Worm (Caenorhabditis elegans) whole organism, L4/young adult: Measurements from ENCODE around the gene srw-14.

ENCODE experiments used
- W03F9.2 ChIP-seq: fragments of 150-350 bp; optimal IDR thresholded peaks from 2 replicates; lab custom pipeline; 2014; ENCODE audit warnings: missing biosample characterization, missing genetic modification characterization
- dao-5 ChIP-seq: sonication (generic microtip); optimal IDR thresholded peaks from 2 replicates; lab custom pipeline; 2016; ENCODE audit warnings: missing genotype, missing genetic modification characterization, moderate library complexity, missing compliant biosample characterization
- him-1 ChIP-seq: sonication (generic microtip); optimal IDR thresholded peaks from 2 replicates; lab custom pipeline; 2016; ENCODE audit warnings: missing genotype, missing genetic modification reagents, missing genetic modification characterization, missing compliant biosample characterization

srw-14 gene

DNA sequence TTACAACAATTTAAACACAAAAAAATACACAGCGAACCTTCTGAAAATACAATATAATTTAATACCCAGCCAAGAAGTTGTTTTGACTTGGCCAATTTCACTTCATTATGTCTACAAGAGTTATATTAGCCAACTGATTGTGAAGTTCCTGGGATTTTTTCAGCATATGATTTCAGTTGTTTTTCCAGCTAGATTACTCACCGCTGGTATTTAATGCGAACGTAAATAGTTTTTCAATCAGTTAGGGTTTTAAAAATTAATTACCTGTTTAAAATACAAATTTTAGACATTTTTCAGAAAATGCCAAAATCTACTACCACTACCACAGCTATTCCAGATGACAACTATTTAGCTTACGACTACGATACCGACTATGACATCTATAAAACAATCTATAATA, at the start of gene srw-14:
Gene srw-14 (plus strand): TSS at position 301 of the 400 bp plus-strand sequence.
- TF ChIP-seq dao-5 (no peak), him-1 (no peak), W03F9.2 (tag; lab: Kevin White, UChicago) (no peak)

DNA sequence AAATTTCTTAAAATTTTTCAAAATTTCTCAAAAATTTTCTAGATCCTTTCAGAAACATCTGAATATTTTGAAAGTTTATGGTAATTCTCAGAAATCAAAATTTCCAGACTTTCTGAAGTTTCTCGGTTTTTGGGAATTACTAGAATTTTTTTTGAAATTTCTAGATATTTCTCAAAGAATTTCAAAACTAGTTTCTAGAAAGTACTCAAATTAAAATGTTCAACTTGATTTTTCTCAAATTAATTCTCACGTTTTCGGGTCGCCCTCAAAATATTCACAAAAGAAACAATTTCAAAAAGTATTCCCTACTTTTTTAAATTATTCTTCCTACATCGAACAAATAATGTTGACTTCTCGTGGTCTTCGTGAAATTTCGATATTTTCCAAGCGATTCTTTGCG, 46.0 kb upstream of the srw-14 start, which contains the start of gene T09F5.10:
Gene T09F5.10 (plus strand): TSS at position 301 of the 400 bp plus-strand sequence.
- TF ChIP-seq dao-5 (no peak), him-1 (no peak), W03F9.2 (tag; lab: Kevin White, UChicago) (no peak)

- TF ChIP-seq him-1 (no peak), W03F9.2 (tag; lab: Kevin White, UChicago) (no peak), dao-5 (no peak)
Measured at ce11 chrV:15181899-15182298, 43.9 kb upstream of the srw-14 start.

ce11 chrV:15182407-15182806, 43.3 kb upstream of the srw-14 start, which contains the start of gene fbxa-84:
Gene fbxa-84 (plus strand): TSS chrV:15182440.
- TF ChIP-seq dao-5 (no peak), him-1 (no peak), W03F9.2 (tag; lab: Kevin White, UChicago) (no peak)

ce11 chrV:15184097-15185040, 41.4 kb upstream of the srw-14 start, which contains the start of gene Y75B12B.1:
Gene Y75B12B.1 (plus strand): TSS chrV:15184699.
- TF ChIP-seq him-1 (no peak), W03F9.2 (tag; lab: Kevin White, UChicago) (peak; percentile 52), dao-5 (no peak)

- TF ChIP-seq him-1, result no peak
- TF ChIP-seq dao-5, result no peak
- no peak for TF ChIP-seq W03F9.2 (tag; lab: Kevin White, UChicago)
Measured at ce11 chrV:15186259-15186927, 39.4 kb upstream of the srw-14 start, which contains the start of gene Y75B12B.3. Gene Y75B12B.3 (minus strand): TSS chrV:15186279.

- no peak for TF ChIP-seq him-1
- peak; percentile 51 for TF ChIP-seq W03F9.2 (tag; lab: Kevin White, UChicago)
Measured at ce11 chrV:15187083-15188057, 38.4 kb upstream of the srw-14 start, which contains the start of the genes cyn-7 and bath-36. Gene cyn-7 (minus strand): TSS chrV:15187378. Gene bath-36 (plus strand): TSS chrV:15187888.

DNA sequence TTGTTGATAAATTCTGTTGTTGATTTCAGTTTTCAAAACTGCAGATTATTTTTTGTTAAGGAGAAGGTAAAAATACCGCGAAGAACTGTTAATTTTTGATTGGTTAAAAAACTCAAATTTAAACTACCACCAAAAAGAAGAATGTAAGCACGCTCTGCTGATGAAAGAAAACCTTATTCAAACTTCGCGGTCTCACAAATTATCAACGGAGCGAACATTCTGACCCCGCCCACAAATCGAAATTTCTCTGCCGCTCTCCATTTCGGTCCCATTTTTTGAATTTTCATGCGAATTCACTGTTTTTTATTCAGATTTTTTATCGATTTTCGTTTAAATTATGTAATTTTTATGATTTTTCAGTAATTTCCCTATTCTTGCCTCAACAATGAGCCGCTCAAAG, 36.2 kb upstream of the srw-14 start, which contains the start of gene cyn-3:
Gene cyn-3 (plus strand): TSS at position 361 of the 400 bp plus-strand sequence.
- TF ChIP-seq dao-5 (no peak), W03F9.2 (tag; lab: Kevin White, UChicago) (peak; percentile 92)

ce11 chrV:15190903-15191302, 34.8 kb upstream of the srw-14 start, which contains the start of gene Y75B12B.11:
Gene Y75B12B.11 (plus strand): TSS chrV:15191296.
- TF ChIP-seq W03F9.2 (tag; lab: Kevin White, UChicago), result peak; percentile 43
- peak; percentile 95 for TF ChIP-seq dao-5
- TF ChIP-seq him-1, result no peak

ce11 chrV:15191971-15192370, 33.8 kb upstream of the srw-14 start:
- TF ChIP-seq dao-5, result no peak
- TF ChIP-seq him-1, result no peak
- no peak for TF ChIP-seq W03F9.2 (tag; lab: Kevin White, UChicago)

ce11 chrV:15192377-15192776, 33.4 kb upstream of the srw-14 start, which contains the start of gene plc-2:
Gene plc-2 (plus strand): TSS chrV:15192572.
- no peak for TF ChIP-seq W03F9.2 (tag; lab: Kevin White, UChicago)
- no peak for TF ChIP-seq dao-5
- TF ChIP-seq him-1, result no peak

- no peak for TF ChIP-seq dao-5
- no peak for TF ChIP-seq him-1
- TF ChIP-seq W03F9.2 (tag; lab: Kevin White, UChicago), result no peak
Measured at ce11 chrV:15193909-15194308, 31.8 kb upstream of the srw-14 start, which contains the start of gene Y75B12B.13. Gene Y75B12B.13 (minus strand): TSS chrV:15194009.

DNA sequence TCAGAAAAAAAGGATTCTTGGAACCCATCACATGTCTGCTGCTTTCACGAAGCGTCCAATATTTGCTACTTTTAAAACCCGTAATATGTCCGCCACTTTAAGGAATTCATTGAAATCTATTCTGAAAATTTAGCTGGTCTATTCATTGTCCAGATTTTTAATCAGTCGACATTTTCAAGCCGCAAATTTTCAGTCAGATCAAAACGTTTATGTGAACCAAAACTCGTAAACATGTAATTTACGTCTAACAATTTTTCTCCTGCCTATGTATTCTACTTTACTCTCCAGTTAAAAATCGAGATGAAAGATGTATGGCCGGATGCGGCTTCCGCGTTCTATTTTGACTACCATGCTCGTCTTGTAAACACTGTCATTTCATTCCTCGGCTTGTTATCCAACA, 27.8 kb upstream of the srw-14 start, which contains the start of gene srw-1:
Gene srw-1 (plus strand): TSS at position 301 of the 400 bp plus-strand sequence.
- TF ChIP-seq W03F9.2 (tag; lab: Kevin White, UChicago), result no peak
- no peak for TF ChIP-seq dao-5
- no peak for TF ChIP-seq him-1
